Fruit fly (Drosophila melanogaster) whole organism, embryonic: ENCODE data around the gene trbl.

Experiments
- Adf1 ChIP-seq: fragments of 200-800 bp; sonication (Bioruptor generic); IDR thresholded peaks from 2 replicates; pipeline ENCODE4 v1.3.6; 2022; ENCODE audit warnings: missing biosample characterization, missing genetic modification characterization
- Antp ChIP-seq: fragments of 200-800 bp; sonication (Bioruptor generic); optimal IDR thresholded peaks from 3 replicates; lab custom pipeline; 2016; ENCODE audit warnings: missing biosample characterization, missing genetic modification characterization
- BtbVII ChIP-seq: fragments of 200-800 bp; sonication (Bioruptor generic); optimal IDR thresholded peaks from 3 replicates; lab custom pipeline; 2017; ENCODE audit warnings: missing biosample characterization, mild to moderate bottlenecking, missing genetic modification characterization
- CG12299 ChIP-seq: fragments of 200-800 bp; sonication (Bioruptor generic); optimal IDR thresholded peaks from 2 replicates; lab custom pipeline; 2018; ENCODE audit warnings: missing biosample characterization, mild to moderate bottlenecking, missing genetic modification characterization
- CG13894 ChIP-seq: fragments of 200-800 bp; sonication (Bioruptor generic); optimal IDR thresholded peaks from 3 replicates; lab custom pipeline; 2018; ENCODE audit warnings: missing biosample characterization, mild to moderate bottlenecking, missing genetic modification characterization, moderate library complexity
- CG1792 ChIP-seq: fragments of 200-800 bp; sonication (Bioruptor generic); optimal IDR thresholded peaks from 2 replicates; lab custom pipeline; 2016; ENCODE audit warnings: missing biosample characterization, missing genetic modification characterization
- CG18619 ChIP-seq: fragments of 200-800 bp; sonication (Bioruptor generic); optimal IDR thresholded peaks from 3 replicates; lab custom pipeline; 2017; ENCODE audit warnings: missing biosample characterization, mild to moderate bottlenecking, missing genetic modification characterization
- CG31365 ChIP-seq: fragments of 200-800 bp; sonication (Bioruptor generic); optimal IDR thresholded peaks from 2 replicates; lab custom pipeline; 2018; ENCODE audit warnings: missing biosample characterization, mild to moderate bottlenecking, missing genetic modification characterization
- CG4360 ChIP-seq: fragments of 200-800 bp; sonication (Bioruptor generic); IDR thresholded peaks from 2 replicates; pipeline ENCODE4 v1.3.6; 2022; ENCODE audit warnings: missing biosample characterization, missing genetic modification characterization
- CG4617 ChIP-seq: fragments of 200-800 bp; sonication (Bioruptor generic); optimal IDR thresholded peaks from 3 replicates; lab custom pipeline; 2016; ENCODE audit warnings: missing biosample characterization, missing genetic modification characterization, borderline replicate concordance
- CG5245 ChIP-seq: fragments of 200-800 bp; sonication (Bioruptor generic); optimal IDR thresholded peaks from 3 replicates; lab custom pipeline; 2016; ENCODE audit warnings: missing biosample characterization, missing genetic modification characterization
- CG6175 ChIP-seq: fragments of 200-800 bp; sonication (Bioruptor generic); IDR thresholded peaks from 3 replicates; pipeline ENCODE4 v1.3.6; 2022; ENCODE audit warnings: missing biosample characterization, missing genetic modification characterization
- CG6654 ChIP-seq: fragments of 200-800 bp; sonication (Bioruptor generic); optimal IDR thresholded peaks from 2 replicates; lab custom pipeline; 2017; ENCODE audit warnings: missing biosample characterization, mild to moderate bottlenecking, missing genetic modification characterization
- CG8281 ChIP-seq: fragments of 200-800 bp; sonication (Bioruptor generic); optimal IDR thresholded peaks from 2 replicates; lab custom pipeline; 2018; ENCODE audit warnings: missing biosample characterization, mild to moderate bottlenecking, missing genetic modification characterization, moderate library complexity
- CG8765 ChIP-seq: fragments of 200-800 bp; sonication (Bioruptor generic); IDR thresholded peaks from 2 replicates; pipeline ENCODE4 v1.3.6; 2022; ENCODE audit warnings: missing biosample characterization, missing genetic modification characterization
- D19B ChIP-seq: fragments of 200-800 bp; sonication (Bioruptor generic); optimal IDR thresholded peaks from 2 replicates; lab custom pipeline; 2017; ENCODE audit warnings: missing biosample characterization, mild to moderate bottlenecking, missing genetic modification characterization
- Dad ChIP-seq: fragments of 200-800 bp; sonication (Bioruptor generic); optimal IDR thresholded peaks from 3 replicates; lab custom pipeline; 2016; ENCODE audit warnings: missing biosample characterization, missing genetic modification characterization
- Dfd ChIP-seq, 2 experiments: fragments of >200 bp; optimal IDR thresholded peaks; 2 replicates each; lab custom pipeline; 2017; ENCODE audit warnings: missing biosample characterization in 2 of 2, missing genetic modification characterization in 2 of 2
- Dref ChIP-seq: fragments of 200-800 bp; sonication (Bioruptor generic); IDR thresholded peaks from 2 replicates; pipeline ENCODE4 v1.3.6; 2022; ENCODE audit warnings: missing biosample characterization, missing genetic modification characterization
- E2f1 ChIP-seq: fragments of 200-800 bp; sonication (Bioruptor generic); IDR thresholded peaks from 2 replicates; pipeline ENCODE4 v1.3.6; 2022; ENCODE audit warnings: missing biosample characterization, missing genetic modification characterization
- Gug ChIP-seq: fragments of 200-800 bp; sonication (Bioruptor generic); IDR thresholded peaks from 4 replicates; pipeline ENCODE4 v1.3.6; 2022; ENCODE audit warnings: missing biosample characterization, missing genetic modification characterization
- HLHmδ ChIP-seq: fragments of 200-800 bp; sonication (Bioruptor generic); optimal IDR thresholded peaks from 2 replicates; lab custom pipeline; 2018; ENCODE audit warnings: missing biosample characterization, mild to moderate bottlenecking, missing genetic modification characterization, moderate library complexity
- Lhr ChIP-seq: fragments of 200-800 bp; sonication (Bioruptor generic); optimal IDR thresholded peaks from 3 replicates; lab custom pipeline; 2017; ENCODE audit warnings: mild to moderate bottlenecking, missing biosample characterization, missing genetic modification reagents, missing genetic modification characterization
- Myb ChIP-seq: fragments of 200-800 bp; sonication (Bioruptor generic); optimal IDR thresholded peaks from 2 replicates; lab custom pipeline; 2016; ENCODE audit warnings: missing biosample characterization, missing genetic modification characterization
- Oli ChIP-seq: fragments of 200-800 bp; sonication (Bioruptor generic); optimal IDR thresholded peaks from 2 replicates; lab custom pipeline; 2018; ENCODE audit warnings: missing biosample characterization, mild to moderate bottlenecking, missing genetic modification characterization, moderate library complexity
- Scr ChIP-seq: fragments of 200-800 bp; sonication (Bioruptor generic); IDR thresholded peaks from 2 replicates; pipeline ENCODE4 v1.3.6; 2022; ENCODE audit warnings: missing biosample characterization, missing genetic modification characterization; ENCODE audit not compliant: partially characterized antibody
- TFAM ChIP-seq: fragments of 200-800 bp; sonication (Bioruptor generic); optimal IDR thresholded peaks from 2 replicates; lab custom pipeline; 2017; ENCODE audit warnings: missing biosample characterization, missing genetic modification characterization, inconsistent platforms
- Usf ChIP-seq: fragments of 200-800 bp; sonication (Bioruptor generic); optimal IDR thresholded peaks from 2 replicates; lab custom pipeline; 2017; ENCODE audit warnings: missing genotype, missing biosample characterization, missing genetic modification characterization
- abd-A ChIP-seq: fragments of 200-800 bp; sonication (Bioruptor generic); optimal IDR thresholded peaks from 3 replicates; lab custom pipeline; 2019; ENCODE audit warnings: missing biosample characterization, mild to moderate bottlenecking, missing genetic modification characterization, moderate library complexity
- ap ChIP-seq: fragments of 200-800 bp; sonication (Bioruptor generic); IDR thresholded peaks from 2 replicates; pipeline ENCODE4 v1.3.6; 2022; ENCODE audit warnings: missing biosample characterization, missing genetic modification characterization
- az2 ChIP-seq: fragments of 200-800 bp; sonication (Bioruptor generic); optimal IDR thresholded peaks from 3 replicates; lab custom pipeline; 2016; ENCODE audit warnings: missing biosample characterization, missing genetic modification characterization
- bab2 ChIP-seq: fragments of 200-800 bp; sonication (Bioruptor generic); optimal IDR thresholded peaks from 2 replicates; lab custom pipeline; 2016; ENCODE audit warnings: missing biosample characterization, missing genetic modification characterization
- cato ChIP-seq: fragments of 200-800 bp; sonication (Bioruptor generic); optimal IDR thresholded peaks from 2 replicates; lab custom pipeline; 2016; ENCODE audit warnings: missing biosample characterization, missing genetic modification characterization, borderline replicate concordance
- crol ChIP-seq: fragments of 200-800 bp; sonication (Bioruptor generic); IDR thresholded peaks from 2 replicates; pipeline ENCODE4 v1.3.6; 2022; ENCODE audit warnings: missing biosample characterization, missing genetic modification characterization
- eve ChIP-seq, 2 experiments: fragments of >200 bp; optimal IDR thresholded peaks; 2 replicates each; lab custom pipeline; 2017; ENCODE audit warnings: missing biosample characterization in 2 of 2, missing genetic modification characterization in 2 of 2
- fd3F ChIP-seq: fragments of 200-800 bp; sonication (Bioruptor generic); optimal IDR thresholded peaks from 2 replicates; lab custom pipeline; 2018; ENCODE audit warnings: missing biosample characterization, mild to moderate bottlenecking, missing genetic modification characterization, moderate library complexity
- kah ChIP-seq: fragments of 200-800 bp; sonication (Bioruptor generic); optimal IDR thresholded peaks from 2 replicates; lab custom pipeline; 2018; ENCODE audit warnings: missing biosample characterization, mild to moderate bottlenecking, missing genetic modification characterization
- nau ChIP-seq: fragments of 200-800 bp; sonication (Bioruptor generic); optimal IDR thresholded peaks from 3 replicates; lab custom pipeline; 2017; ENCODE audit warnings: missing biosample characterization, mild to moderate bottlenecking, missing genetic modification characterization, missing genetic modification reagents
- nerfin-1 ChIP-seq: fragments of 200-800 bp; sonication (Bioruptor generic); optimal IDR thresholded peaks from 3 replicates; lab custom pipeline; 2019; ENCODE audit warnings: missing biosample characterization, mild to moderate bottlenecking, missing genetic modification characterization, moderate library complexity
- pan ChIP-seq, 4 experiments: fragments of >200 bp in 3 of 4; fragments of 200-800 bp in 1 of 4; sonication (Bioruptor generic) in 1 of 4; optimal IDR thresholded peaks in 3 of 4; IDR thresholded peaks in 1 of 4; 2 replicates each; pipeline versions ENCODE4 v1.3.6 to Lab custom; 2017 to 2022; ENCODE audit warnings: missing biosample characterization in 2 of 4, missing genetic modification characterization in 2 of 4, mixed read lengths in 1 of 4
- pho ChIP-seq: fragments of 200-800 bp; sonication (Bioruptor generic); optimal IDR thresholded peaks from 2 replicates; lab custom pipeline; 2016; ENCODE audit warnings: missing biosample characterization, missing genetic modification characterization
- pnt ChIP-seq: fragments of 200-800 bp; sonication (Bioruptor generic); optimal IDR thresholded peaks from 3 replicates; lab custom pipeline; 2016; ENCODE audit warnings: missing biosample characterization, missing genetic modification characterization
- stc ChIP-seq: fragments of 200-800 bp; sonication (Bioruptor generic); IDR thresholded peaks from 2 replicates; pipeline ENCODE4 v1.3.6; 2022; ENCODE audit warnings: missing biosample characterization, missing genetic modification characterization
- tup ChIP-seq: fragments of 200-800 bp; sonication (Bioruptor generic); optimal IDR thresholded peaks from 2 replicates; lab custom pipeline; 2016; ENCODE audit warnings: missing biosample characterization, mild to moderate bottlenecking, missing genetic modification characterization, moderate library complexity
- unpg ChIP-seq: fragments of 200-800 bp; sonication (Bioruptor generic); optimal IDR thresholded peaks from 3 replicates; lab custom pipeline; 2018; ENCODE audit warnings: missing biosample characterization, mild to moderate bottlenecking, missing genetic modification characterization, moderate library complexity
- vvl ChIP-seq: fragments of 200-800 bp; sonication (Bioruptor generic); IDR thresholded peaks from 2 replicates; pipeline ENCODE4 v1.3.6; 2022; ENCODE audit warnings: missing biosample characterization, missing genetic modification characterization
- wor ChIP-seq: fragments of 200-800 bp; sonication (Bioruptor generic); IDR thresholded peaks from 2 replicates; pipeline ENCODE4 v1.3.6; 2022; ENCODE audit warnings: missing biosample characterization, missing genetic modification characterization
- zen ChIP-seq: fragments of 200-800 bp; sonication (Bioruptor generic); optimal IDR thresholded peaks from 3 replicates; lab custom pipeline; 2018; ENCODE audit warnings: missing biosample characterization, mild to moderate bottlenecking, missing genetic modification characterization, moderate library complexity

The trbl gene

dm6 chr3L:20441632-20442469, 40.4 kb upstream of the trbl start, which contains the start of gene CG5910 (continued):
- TF ChIP-seq pan (optimal IDR thresholded peaks at IDR 0.05; lab: Kevin White, UChicago) = no peak
- TF ChIP-seq pan (GFP tag; optimal IDR thresholded peaks at IDR 0.05 in 1 of 2, IDR thresholded peaks at IDR 0.05 in 1 of 2) = peak in 1 of 2 experiments; percentile 73
- no peak for TF ChIP-seq Dref (GFP tag; lab: Robert Waterston, UW)
- TF ChIP-seq az2 = peak; percentile 82
- no peak for TF ChIP-seq TFAM (GFP tag; lab: Kevin White, UChicago)
- no peak for TF ChIP-seq eve (GFP tag; optimal IDR thresholded peaks at IDR 0.05; lab: Kevin White, UChicago)
- TF ChIP-seq Usf = peak; percentile 70
- peak; percentile 93 for TF ChIP-seq CG18619 (GFP tag; lab: Kevin White, UChicago)
- TF ChIP-seq zen = peak; percentile 84
- TF ChIP-seq E2f1 (GFP tag; lab: Robert Waterston, UW) = peak; percentile 70
- TF ChIP-seq vvl (GFP tag; lab: Robert Waterston, UW) = peak; percentile 87
- peak; percentile 53 for TF ChIP-seq nau (GFP tag; lab: Kevin White, UChicago)
- no peak for TF ChIP-seq Scr
- peak; percentile 38 for TF ChIP-seq CG4617 (GFP tag; lab: Kevin White, UChicago)
- peak; percentile 79 for TF ChIP-seq fd3F (GFP tag; lab: Kevin White, UChicago)
- TF ChIP-seq CG6654 (GFP tag; lab: Kevin White, UChicago) = peak; percentile 60
- TF ChIP-seq crol (GFP tag; lab: Robert Waterston, UW) = no peak
- TF ChIP-seq pnt (GFP tag; lab: Kevin White, UChicago) = peak; percentile 43
- TF ChIP-seq bab2 (GFP tag; lab: Kevin White, UChicago) = peak; percentile 7
- TF ChIP-seq ap (GFP tag; lab: Robert Waterston, UW) = peak; percentile 78
- TF ChIP-seq Antp (GFP tag; lab: Kevin White, UChicago) = peak; percentile 19
- TF ChIP-seq CG1792 (GFP tag; lab: Kevin White, UChicago) = no peak
- peak; percentile 87 for TF ChIP-seq CG13894
- TF ChIP-seq D19B (GFP tag; lab: Kevin White, UChicago) = peak; percentile 77
- TF ChIP-seq Myb (GFP tag; lab: Kevin White, UChicago) = peak; percentile 2
- TF ChIP-seq BtbVII (GFP tag; lab: Kevin White, UChicago) = peak; percentile 90
- peak; percentile 62 for TF ChIP-seq CG5245 (GFP tag; lab: Kevin White, UChicago)
- peak; percentile 45 for TF ChIP-seq cato (GFP tag; lab: Kevin White, UChicago)
- peak; percentile 87 for TF ChIP-seq CG12299 (tag; lab: Kevin White, UChicago)
- TF ChIP-seq wor (GFP tag; lab: Robert Waterston, UW) = peak; percentile 72
- peak; percentile 67 for TF ChIP-seq CG8281 (tag; lab: Kevin White, UChicago)
- peak; percentile 51; the same call in 1 of the 4 replicates for TF ChIP-seq Gug (GFP tag; lab: Robert Waterston, UW)
- TF ChIP-seq CG6175 = no peak
- peak; percentile 78 for TF ChIP-seq stc (GFP tag; lab: Robert Waterston, UW)
- TF ChIP-seq abd-A = peak; percentile 61
- 0 out of 2 replicates have a peak, but pooled peaks have one; percentile 39 for TF ChIP-seq CG8765 (GFP tag; lab: Robert Waterston, UW)
- TF ChIP-seq kah (GFP tag; lab: Kevin White, UChicago) = peak; percentile 69
- TF ChIP-seq unpg (GFP tag; lab: Kevin White, UChicago) = peak; percentile 90
- TF ChIP-seq CG4360 (GFP tag; lab: Robert Waterston, UW) = peak; percentile 76
- no peak for TF ChIP-seq HLHmδ (GFP tag; lab: Kevin White, UChicago)
- peak; percentile 48 for TF ChIP-seq Lhr (GFP tag; lab: Kevin White, UChicago)
- peak; percentile 2 for TF ChIP-seq CG31365 (tag; lab: Kevin White, UChicago)
- TF ChIP-seq tup = peak; percentile 16
- peak; percentile 94 for TF ChIP-seq Oli (tag; lab: Kevin White, UChicago)
- TF ChIP-seq Adf1 (GFP tag; lab: Robert Waterston, UW) = 0 out of 2 replicates have a peak, but pooled peaks have one; percentile 44
- TF ChIP-seq Dad (GFP tag; lab: Kevin White, UChicago) = no peak
- peak; percentile 13 for TF ChIP-seq pho
- TF ChIP-seq nerfin-1 (tag; lab: Kevin White, UChicago) = peak; percentile 87
- no peak for TF ChIP-seq Dfd (GFP tag; optimal IDR thresholded peaks at IDR 0.05; lab: Kevin White, UChicago)
